Fruit fly (Drosophila melanogaster) S2 (cell line): Measurements from ENCODE around the gene CG18787.

Experiments used
- CG8478 ChIP-seq: fragments of >200 bp; optimal IDR thresholded peaks from 2 replicates; lab custom pipeline; 2018
- CTCF ChIP-seq, 2 experiments: fragments of >200 bp; optimal IDR thresholded peaks; 2 replicates each; lab custom pipeline; 2018

DNA sequence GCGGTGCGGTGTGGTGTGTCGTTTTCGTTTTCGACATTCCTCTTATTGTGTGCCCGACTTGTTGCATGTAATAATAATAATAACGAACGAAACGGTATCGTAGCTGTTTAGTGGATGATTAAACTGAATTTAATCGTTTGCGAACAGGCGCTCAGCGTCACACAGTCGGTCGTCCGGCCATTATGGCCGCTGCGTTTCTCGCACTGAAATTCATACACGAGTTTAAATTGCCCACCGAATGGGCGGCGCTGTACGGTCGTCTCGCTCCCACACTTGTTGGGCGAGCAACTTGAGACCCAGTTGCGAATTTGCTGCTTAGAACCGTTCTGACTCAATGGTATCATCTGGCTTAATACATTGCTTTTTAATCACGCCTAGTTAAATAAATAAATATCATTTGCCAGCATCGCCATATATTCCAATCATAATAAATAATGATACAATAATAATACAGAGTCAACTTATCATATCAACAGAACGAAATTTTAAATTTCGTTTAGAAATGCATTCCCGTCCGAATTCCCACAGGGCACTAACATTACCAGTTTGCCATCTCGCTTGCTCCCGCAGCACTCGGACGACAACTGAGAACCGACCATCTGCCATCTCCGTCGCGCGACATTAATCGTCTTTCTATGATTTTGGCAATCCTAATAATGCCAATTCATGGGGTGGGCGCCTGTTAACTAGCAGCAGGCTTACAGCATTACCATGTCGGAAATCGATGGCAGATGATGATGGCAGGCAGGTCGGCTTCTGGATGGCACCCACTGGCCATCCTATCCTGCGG, 11.9 kb upstream of the CG18787 start:
- peak; percentile 73 for TF ChIP-seq CG8478 (lab: Kevin White, UChicago)
- peak in 1 of 2 experiments; percentile 28 for TF ChIP-seq CTCF (optimal IDR thresholded peaks at IDR 0.05; lab: Kevin White, UChicago)
